Worm (Caenorhabditis elegans) whole organism, mixed stage, embryonic: ENCODE measurements around the gene T23F2.2.

ENCODE experiments used
- ceh-39 ChIP-seq: fragments of 150-350 bp; optimal IDR thresholded peaks from 2 replicates; lab custom pipeline; 2014; ENCODE audit warnings: missing biosample characterization, missing genetic modification characterization
- ceh-83 ChIP-seq: fragments of 200-800 bp; sonication (Bioruptor generic); optimal IDR thresholded peaks from 2 replicates; lab custom pipeline; 2018; ENCODE audit warnings: mild to moderate bottlenecking, missing genetic modification characterization, missing compliant biosample characterization
- elt-1 ChIP-seq: sonication (generic microtip); optimal IDR thresholded peaks from 2 replicates; lab custom pipeline; 2017; ENCODE audit warnings: missing genetic modification characterization, mild to moderate bottlenecking, missing compliant biosample characterization, antibody characterized with exemption, moderate library complexity, borderline replicate concordance; ENCODE audit not compliant: insufficient read depth
- lsy-2 ChIP-seq: fragments of 150-350 bp; optimal IDR thresholded peaks from 2 replicates; lab custom pipeline; 2014; ENCODE audit warnings: missing biosample characterization, missing genetic modification characterization
- mab-5 ChIP-seq: fragments of 150-350 bp; optimal IDR thresholded peaks from 2 replicates; lab custom pipeline; 2014; ENCODE audit warnings: missing biosample characterization, missing genetic modification characterization
- mep-1 ChIP-seq: fragments of 150-350 bp; optimal IDR thresholded peaks from 2 replicates; lab custom pipeline; 2017; ENCODE audit warnings: missing biosample characterization, missing genetic modification reagents, missing genetic modification characterization, inconsistent platforms
- nhr-237 ChIP-seq: fragments of 150-350 bp; optimal IDR thresholded peaks from 2 replicates; lab custom pipeline; 2014; ENCODE audit warnings: missing biosample characterization, missing genetic modification characterization
- nhr-28 ChIP-seq: fragments of 150-350 bp; optimal IDR thresholded peaks from 2 replicates; lab custom pipeline; 2014; ENCODE audit warnings: missing biosample characterization, missing genetic modification characterization
- nhr-76 ChIP-seq: sonication (generic microtip); optimal IDR thresholded peaks from 2 replicates; lab custom pipeline; 2017; ENCODE audit warnings: missing biosample characterization, missing genetic modification characterization
- unc-39 ChIP-seq: fragments of 150-350 bp; optimal IDR thresholded peaks from 2 replicates; lab custom pipeline; 2014; ENCODE audit warnings: missing biosample characterization, missing genetic modification characterization
- unc-62 ChIP-seq: fragments of 150-350 bp; optimal IDR thresholded peaks from 2 replicates; lab custom pipeline; 2014; ENCODE audit warnings: missing biosample characterization, missing genetic modification reagents, missing genetic modification characterization

DNA sequence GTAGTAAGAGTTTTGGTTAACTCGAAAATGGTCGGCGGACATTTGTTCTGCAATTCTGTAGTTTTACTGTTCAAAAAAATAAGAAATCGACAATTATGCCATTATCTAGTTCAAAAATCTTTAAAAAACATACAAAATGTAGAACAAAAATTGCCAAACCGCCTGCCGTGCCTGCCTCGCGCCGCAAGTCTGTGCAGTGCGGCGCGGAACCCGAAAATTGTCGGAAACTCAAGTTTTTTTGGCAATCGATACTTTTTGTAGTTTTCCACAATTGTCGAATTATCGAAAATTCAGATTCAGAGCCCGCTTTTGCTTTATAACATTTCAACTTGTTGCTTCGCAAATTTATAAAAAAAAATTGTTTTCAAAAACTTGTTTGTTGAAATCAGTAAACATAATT is 47.0 kb downstream of the T23F2.2 start:
- no peak for TF ChIP-seq nhr-28 (tag; lab: Kevin White, UChicago)
- TF ChIP-seq unc-62 (GFP tag; lab: Kevin White, UChicago): no peak
- TF ChIP-seq mab-5: no peak
- TF ChIP-seq ceh-39: no peak
- no peak for TF ChIP-seq lsy-2
- TF ChIP-seq elt-1 (tag; lab: Kevin White, UChicago): no peak
- TF ChIP-seq ceh-83 (GFP tag; lab: Kevin White, UChicago): no peak
- TF ChIP-seq nhr-237 (tag; lab: Kevin White, UChicago): no peak
- TF ChIP-seq unc-39: no peak
- TF ChIP-seq nhr-76 (tag; lab: Kevin White, UChicago): no peak
- no peak for TF ChIP-seq mep-1 (tag; lab: Kevin White, UChicago)
